Worm (Caenorhabditis elegans): ENCODE measurements around the gene K09F5.4.
"Not testable (repeated sequence)": the region's sequence is repeated elsewhere in the genome, so short reads cannot be mapped to it uniquely, and the experiment has no call there.

DNA sequence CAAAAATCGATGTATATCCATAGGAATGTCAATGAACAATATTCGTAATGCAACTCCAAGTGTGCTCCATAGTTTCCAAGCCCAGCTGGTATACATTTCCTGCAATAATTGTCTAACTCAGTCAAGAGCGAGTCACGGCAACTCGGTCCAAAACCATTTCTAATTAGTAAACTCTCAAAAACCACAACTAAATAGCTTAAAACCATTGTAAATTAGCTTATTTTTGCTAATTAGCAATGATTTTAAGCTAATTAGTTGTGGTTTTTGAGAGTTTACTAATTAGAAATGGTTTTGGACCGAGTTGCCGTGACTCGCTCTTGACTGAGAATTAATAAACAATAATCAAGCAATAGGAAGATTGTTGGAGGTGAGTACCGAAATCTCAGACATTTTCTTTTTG is 45.7 kb downstream of the K09F5.4 start, which contains the start of gene dhs-29:
- TF ChIP-seq ama-1 (optimal IDR thresholded peaks at IDR 0.05); hmg-4 (GFP tag; optimal IDR thresholded peaks at IDR 0.05); hnd-1 (tag; optimal IDR thresholded peaks at IDR 0.05); hmbx-1 (tag; optimal IDR thresholded peaks at IDR 0.05); ets-7 (tag; optimal IDR thresholded peaks at IDR 0.05); pes-1 (GFP tag; IDR thresholded peaks at IDR 0.05); ceh-13 (GFP tag; optimal IDR thresholded peaks at IDR 0.05): not testable (repeated sequence)
